Worm (Caenorhabditis elegans): ENCODE data around the gene F45H10.5.

DNA sequence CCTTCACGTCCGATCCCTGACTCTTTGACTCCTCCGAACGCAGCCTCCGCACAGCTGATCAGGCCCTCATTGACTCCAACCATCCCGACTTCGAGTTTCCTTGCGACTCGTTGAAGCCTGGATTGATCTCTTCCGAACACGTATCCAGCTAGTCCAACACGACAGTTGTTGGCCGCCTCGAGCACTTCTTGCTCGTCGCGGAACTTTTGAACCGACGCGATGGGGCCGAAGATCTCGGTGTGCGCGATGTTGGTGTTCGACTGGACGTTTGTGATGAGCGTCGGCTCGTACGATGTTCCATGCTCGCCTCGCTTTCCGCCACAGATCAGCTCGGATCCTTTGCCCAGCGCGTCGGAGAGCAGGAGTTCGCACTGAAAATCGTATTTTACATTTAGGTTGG is 14.1 kb upstream of the F45H10.5 start:
- no peak for TF ChIP-seq F26F4.8 (GFP tag; conservative IDR thresholded peaks at IDR 0.05)
- TF ChIP-seq pha-4 (GFP tag; IDR thresholded peaks at IDR 0.05), result no peak
- no peak for TF ChIP-seq pha-4 (tag; optimal IDR thresholded peaks at IDR 0.05)
- TF ChIP-seq R02D3.7 (tag; optimal IDR thresholded peaks at IDR 0.05), result no peak
- no peak for TF ChIP-seq ama-1 (optimal IDR thresholded peaks at IDR 0.05)
- no peak for TF ChIP-seq skn-1 (tag; optimal IDR thresholded peaks at IDR 0.05)
- TF ChIP-seq php-3 (GFP tag; IDR thresholded peaks at IDR 0.05), result no peak
- TF ChIP-seq nhr-237 (tag; optimal IDR thresholded peaks at IDR 0.05), result no peak
- TF ChIP-seq tra-1 (GFP tag; IDR thresholded peaks at IDR 0.05), result no peak
- TF ChIP-seq aly-2 (tag; optimal IDR thresholded peaks at IDR 0.05), result no peak
- no peak for TF ChIP-seq lin-29 (GFP tag; IDR thresholded peaks at IDR 0.05)
- TF ChIP-seq lin-39 (tag; optimal IDR thresholded peaks at IDR 0.05), result no peak
